Worm (Caenorhabditis elegans) whole organism, young adult: ENCODE measurements around the gene srp-8.

ENCODE experiments used
- B0035.1 ChIP-seq: sonication (generic microtip); optimal IDR thresholded peaks from 2 replicates; lab custom pipeline; 2016; ENCODE audit warnings: missing genetic modification characterization, mild to moderate bottlenecking, missing compliant biosample characterization, missing genotype, missing genetic modification reagents
- F33H1.4 ChIP-seq: fragments of 200-800 bp; sonication (Bioruptor generic); IDR thresholded peaks from 2 replicates; pipeline ENCODE4 v1.3.6; 2022; ENCODE audit warnings: missing genetic modification reagents, missing genetic modification characterization, missing compliant biosample characterization
- F37B4.10 ChIP-seq: fragments of 200-800 bp; sonication (Bioruptor generic); IDR thresholded peaks from 2 replicates; pipeline ENCODE4 v1.3.6; 2022; ENCODE audit warnings: missing genetic modification characterization, missing compliant biosample characterization
- F55B11.4 ChIP-seq: sonication (generic microtip); optimal IDR thresholded peaks from 2 replicates; lab custom pipeline; 2016; ENCODE audit warnings: missing compliant biosample characterization, missing genetic modification characterization, borderline replicate concordance; ENCODE audit not compliant: insufficient read depth
- T07F8.4 ChIP-seq: sonication (generic microtip); optimal IDR thresholded peaks from 2 replicates; lab custom pipeline; 2016; ENCODE audit warnings: mild to moderate bottlenecking, missing genetic modification characterization, moderate library complexity, missing compliant biosample characterization
- T26A5.8 ChIP-seq: sonication (generic microtip); optimal IDR thresholded peaks from 2 replicates; lab custom pipeline; 2016; ENCODE audit warnings: missing genetic modification characterization, missing compliant biosample characterization
- Y53F4B.3 ChIP-seq: fragments of 200-800 bp; sonication (Bioruptor generic); IDR thresholded peaks from 2 replicates; pipeline ENCODE4 v1.3.6; 2022; ENCODE audit warnings: missing genetic modification reagents, missing genetic modification characterization, missing compliant biosample characterization
- Y53G8AR.9 ChIP-seq: fragments of 200-800 bp; sonication (Bioruptor generic); conservative IDR thresholded peaks from 2 replicates; pipeline ENCODE4 v1.3.6; 2022; ENCODE audit warnings: missing genetic modification reagents, missing genetic modification characterization, missing compliant biosample characterization
- ZK185.1 ChIP-seq: sonication (generic microtip); optimal IDR thresholded peaks from 2 replicates; lab custom pipeline; 2016; ENCODE audit warnings: mild to moderate bottlenecking, missing genetic modification characterization, missing compliant biosample characterization; ENCODE audit not compliant: poor library complexity, severe bottlenecking
- aptf-2 ChIP-seq: fragments of 200-800 bp; sonication (Bioruptor generic); conservative IDR thresholded peaks from 2 replicates; pipeline ENCODE4 v1.3.6; 2022; ENCODE audit warnings: missing genetic modification reagents, missing genetic modification characterization, missing compliant biosample characterization
- attf-5 ChIP-seq: fragments of 200-800 bp; sonication (Bioruptor generic); optimal IDR thresholded peaks from 2 replicates; lab custom pipeline; 2018; ENCODE audit warnings: mild to moderate bottlenecking, missing genetic modification characterization, missing compliant biosample characterization
- ceh-58 ChIP-seq: fragments of 200-800 bp; sonication (Bioruptor generic); IDR thresholded peaks from 2 replicates; pipeline ENCODE4 v1.3.6; 2022; ENCODE audit warnings: missing genetic modification characterization, missing compliant biosample characterization
- dox-1 ChIP-seq: fragments of 200-800 bp; sonication (Bioruptor generic); IDR thresholded peaks from 2 replicates; pipeline ENCODE4 v1.3.6; 2022; ENCODE audit warnings: missing genetic modification reagents, missing genetic modification characterization, missing compliant biosample characterization
- efl-1 ChIP-seq: fragments of 150-350 bp; optimal IDR thresholded peaks from 2 replicates; lab custom pipeline; 2014; ENCODE audit warnings: missing biosample characterization, missing genetic modification reagents, missing genetic modification characterization
- egl-18 ChIP-seq: fragments of 200-800 bp; sonication (Bioruptor generic); IDR thresholded peaks from 2 replicates; pipeline ENCODE4 v1.3.6; 2022; ENCODE audit warnings: missing genetic modification reagents, missing genetic modification characterization, missing compliant biosample characterization
- egrh-3 ChIP-seq: fragments of 200-800 bp; sonication (Bioruptor generic); IDR thresholded peaks from 2 replicates; pipeline ENCODE4 v1.3.6; 2022; ENCODE audit warnings: missing genetic modification reagents, missing genetic modification characterization, missing compliant biosample characterization
- ets-4 ChIP-seq: fragments of 200-800 bp; sonication (Bioruptor generic); optimal IDR thresholded peaks from 2 replicates; lab custom pipeline; 2018; ENCODE audit warnings: mild to moderate bottlenecking, missing genetic modification characterization, missing compliant biosample characterization
- hlh-26 ChIP-seq: fragments of 200-800 bp; sonication (Bioruptor generic); conservative IDR thresholded peaks from 2 replicates; pipeline ENCODE4 v1.3.6; 2022; ENCODE audit warnings: missing genetic modification reagents, missing genetic modification characterization, missing compliant biosample characterization
- hmg-20 ChIP-seq: fragments of 200-800 bp; sonication (Bioruptor generic); IDR thresholded peaks from 2 replicates; pipeline ENCODE4 v1.3.6; 2022; ENCODE audit warnings: missing genetic modification reagents, missing genetic modification characterization, missing compliant biosample characterization
- hsf-1 ChIP-seq: fragments of 200-800 bp; sonication (Bioruptor generic); IDR thresholded peaks from 2 replicates; pipeline ENCODE4 v1.3.6; 2022; ENCODE audit warnings: missing genetic modification reagents, missing genetic modification characterization, missing compliant biosample characterization
- let-526 ChIP-seq: fragments of 200-800 bp; sonication (Bioruptor generic); IDR thresholded peaks from 2 replicates; pipeline ENCODE4 v1.3.6; 2022; ENCODE audit warnings: missing genetic modification reagents, missing genetic modification characterization, missing compliant biosample characterization
- lsl-1 ChIP-seq: fragments of 200-800 bp; sonication (Bioruptor generic); optimal IDR thresholded peaks from 2 replicates; lab custom pipeline; 2018; ENCODE audit warnings: mild to moderate bottlenecking, missing genetic modification characterization, moderate library complexity, missing compliant biosample characterization
- lsy-27 ChIP-seq: sonication (generic microtip); optimal IDR thresholded peaks from 2 replicates; lab custom pipeline; 2017; ENCODE audit warnings: missing genetic modification characterization, mild to moderate bottlenecking, missing compliant biosample characterization, antibody characterized with exemption, missing genotype, borderline replicate concordance; ENCODE audit not compliant: insufficient read depth
- madf-10 ChIP-seq: sonication (generic microtip); optimal IDR thresholded peaks from 2 replicates; lab custom pipeline; 2016; ENCODE audit warnings: mild to moderate bottlenecking, missing genetic modification characterization, missing compliant biosample characterization
- madf-6 ChIP-seq: fragments of 200-800 bp; sonication (Bioruptor generic); IDR thresholded peaks from 2 replicates; pipeline ENCODE4 v1.3.6; 2022; ENCODE audit warnings: missing genetic modification reagents, missing genetic modification characterization, missing compliant biosample characterization
- mcd-1 ChIP-seq: fragments of 200-800 bp; sonication (Bioruptor generic); IDR thresholded peaks from 2 replicates; pipeline ENCODE4 v1.3.6; 2022; ENCODE audit warnings: missing genetic modification reagents, missing genetic modification characterization, missing compliant biosample characterization
- mel-28 ChIP-seq: sonication (generic microtip); optimal IDR thresholded peaks from 2 replicates; lab custom pipeline; 2016; ENCODE audit warnings: borderline replicate concordance, mild to moderate bottlenecking, missing genetic modification characterization, missing compliant biosample characterization
- nfyb-1 ChIP-seq: fragments of 200-800 bp; sonication (Bioruptor generic); IDR thresholded peaks from 2 replicates; pipeline ENCODE4 v1.3.6; 2022; ENCODE audit warnings: missing genetic modification reagents, missing genetic modification characterization, missing compliant biosample characterization
- nhr-120 ChIP-seq: fragments of 200-800 bp; sonication (Bioruptor generic); IDR thresholded peaks from 2 replicates; pipeline ENCODE4 v1.3.6; 2022; ENCODE audit warnings: missing genetic modification characterization, missing compliant biosample characterization
- nhr-27 ChIP-seq: fragments of 200-800 bp; sonication (Bioruptor generic); optimal IDR thresholded peaks from 2 replicates; lab custom pipeline; 2018; ENCODE audit warnings: mild to moderate bottlenecking, missing genetic modification characterization, moderate library complexity, missing compliant biosample characterization
- nhr-80 ChIP-seq: sonication (generic microtip); optimal IDR thresholded peaks from 2 replicates; lab custom pipeline; 2016; ENCODE audit warnings: missing genetic modification characterization, missing compliant biosample characterization
- pbrm-1 ChIP-seq: fragments of 200-800 bp; sonication (Bioruptor generic); IDR thresholded peaks from 2 replicates; pipeline ENCODE4 v1.3.6; 2022; ENCODE audit warnings: missing genetic modification reagents, missing genetic modification characterization, missing compliant biosample characterization
- pha-4 ChIP-seq: fragments of 150-350 bp; sonication (generic microtip); optimal IDR thresholded peaks from 2 replicates; lab custom pipeline; 2014; ENCODE audit warnings: missing biosample characterization, missing genetic modification reagents, missing genetic modification characterization
- repo-1 ChIP-seq: sonication (generic microtip); optimal IDR thresholded peaks from 2 replicates; lab custom pipeline; 2017; ENCODE audit warnings: mild to moderate bottlenecking, missing genetic modification characterization, missing compliant biosample characterization
- snpc-3.4 ChIP-seq: sonication (generic microtip); optimal IDR thresholded peaks from 2 replicates; lab custom pipeline; 2017; ENCODE audit warnings: missing genetic modification characterization, mild to moderate bottlenecking, missing compliant biosample characterization, antibody characterized with exemption, moderate library complexity, missing genotype, missing genetic modification reagents
- somi-1 ChIP-seq: fragments of 200-800 bp; sonication (Bioruptor generic); optimal IDR thresholded peaks from 2 replicates; lab custom pipeline; 2018; ENCODE audit warnings: mild to moderate bottlenecking, missing genetic modification characterization, missing compliant biosample characterization
- tbp1 ChIP-seq: fragments of 200-800 bp; sonication (Bioruptor generic); optimal IDR thresholded peaks from 2 replicates; lab custom pipeline; 2018; ENCODE audit warnings: mild to moderate bottlenecking, missing genetic modification characterization, missing compliant biosample characterization
- tbx-9 ChIP-seq: sonication (generic microtip); optimal IDR thresholded peaks from 2 replicates; lab custom pipeline; 2016; ENCODE audit warnings: borderline replicate concordance, missing genetic modification characterization, inconsistent platforms, missing compliant biosample characterization
- unc-130 ChIP-seq: sonication (generic microtip); optimal IDR thresholded peaks from 2 replicates; lab custom pipeline; 2016; ENCODE audit warnings: missing genetic modification reagents, missing genetic modification characterization, missing compliant biosample characterization
- ztf-22 ChIP-seq: fragments of 200-800 bp; sonication (Bioruptor generic); optimal IDR thresholded peaks from 2 replicates; lab custom pipeline; 2018; ENCODE audit warnings: mild to moderate bottlenecking, missing genetic modification characterization, moderate library complexity, missing compliant biosample characterization
- ztf-6 ChIP-seq: fragments of 200-800 bp; sonication (Bioruptor generic); IDR thresholded peaks from 2 replicates; pipeline ENCODE4 v1.3.6; 2022; ENCODE audit warnings: missing genetic modification reagents, missing genetic modification characterization, missing compliant biosample characterization

Gene srp-8

DNA sequence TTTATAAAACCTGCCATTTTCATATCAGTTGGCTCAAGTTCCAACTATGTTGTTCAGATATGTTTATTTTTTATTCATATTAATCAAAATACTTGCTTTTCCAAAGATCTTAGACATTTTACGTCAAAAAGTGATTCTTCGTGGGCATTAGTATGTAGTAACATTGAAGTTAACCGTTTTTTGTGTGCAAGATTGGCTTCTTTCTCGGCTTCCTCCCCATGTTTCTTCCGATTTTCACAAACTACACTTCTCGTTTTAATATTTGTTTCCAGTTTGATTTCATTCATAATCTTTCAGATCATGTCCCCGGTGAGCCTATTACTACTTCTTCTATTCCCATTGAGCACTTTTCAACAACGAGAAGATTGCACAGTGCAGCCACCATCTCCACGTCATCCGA is 26.0 kb upstream of the srp-8 start, which contains the start of gene sul-2:
Gene sul-2 (plus strand): TSS at position 301 of the 400 bp plus-strand sequence.
- no peak for TF ChIP-seq lsy-27
- TF ChIP-seq ztf-22 (GFP tag; lab: Kevin White, UChicago) = no peak
- no peak for TF ChIP-seq Y53F4B.3 (GFP tag; lab: Robert Waterston, UW)
- TF ChIP-seq B0035.1 (tag; lab: Kevin White, UChicago) = no peak
- no peak for TF ChIP-seq tbp1 (GFP tag; lab: Kevin White, UChicago)
- no peak for TF ChIP-seq F55B11.4 (tag; lab: Kevin White, UChicago)
- TF ChIP-seq madf-10 (tag; lab: Kevin White, UChicago) = no peak
- TF ChIP-seq nhr-27 (tag; lab: Kevin White, UChicago) = no peak
- TF ChIP-seq madf-6 (GFP tag; lab: Robert Waterston, UW) = no peak
- TF ChIP-seq lsl-1 = no peak
- TF ChIP-seq F33H1.4 = no peak
- TF ChIP-seq egl-18 (GFP tag; lab: Robert Waterston, UW) = no peak
- no peak for TF ChIP-seq dox-1 (GFP tag; lab: Robert Waterston, UW)
- no peak for TF ChIP-seq repo-1 (tag; lab: Kevin White, UChicago)
- no peak for TF ChIP-seq T26A5.8 (tag; lab: Kevin White, UChicago)
- no peak for TF ChIP-seq unc-130
- TF ChIP-seq snpc-3.4 (tag; lab: Kevin White, UChicago) = no peak
- no peak for TF ChIP-seq ceh-58
- TF ChIP-seq pbrm-1 = no peak
- TF ChIP-seq nhr-80 = no peak

DNA sequence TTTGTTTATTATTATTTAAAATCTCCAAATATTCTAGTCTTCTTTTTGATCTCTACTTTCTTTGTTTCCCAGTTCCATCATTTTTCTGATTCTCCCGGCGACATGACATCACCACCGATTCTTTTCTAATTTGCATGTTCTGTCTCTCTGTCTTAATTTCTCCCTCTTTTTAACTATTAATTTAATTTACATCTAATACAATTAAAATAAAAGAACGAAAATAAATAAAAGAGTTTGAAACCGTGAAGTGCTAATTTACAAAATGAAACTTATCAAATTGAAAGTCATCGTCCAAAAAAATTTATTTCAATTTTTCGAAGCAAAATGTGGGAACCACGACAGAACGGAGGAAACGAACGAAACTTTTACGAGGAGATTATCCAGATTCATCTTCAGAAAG is 23.9 kb upstream of the srp-8 start, which contains the start of gene F20D6.6:
Gene F20D6.6 (plus strand): TSS at position 301 of the 400 bp plus-strand sequence.
- no peak for TF ChIP-seq nhr-27 (tag; lab: Kevin White, UChicago)
- no peak for TF ChIP-seq snpc-3.4 (tag; lab: Kevin White, UChicago)
- no peak for TF ChIP-seq efl-1 (GFP tag; lab: Kevin White, UChicago)
- TF ChIP-seq Y53G8AR.9 (GFP tag; lab: Robert Waterston, UW) = no peak
- no peak for TF ChIP-seq F37B4.10 (GFP tag; lab: Robert Waterston, UW)
- no peak for TF ChIP-seq egrh-3
- TF ChIP-seq T07F8.4 (tag; lab: Kevin White, UChicago) = no peak
- no peak for TF ChIP-seq ZK185.1 (tag; lab: Kevin White, UChicago)
- TF ChIP-seq pha-4 (tag; lab: Kevin White, UChicago) = no peak
- no peak for TF ChIP-seq somi-1 (GFP tag; lab: Kevin White, UChicago)
- no peak for TF ChIP-seq tbx-9 (tag; lab: Kevin White, UChicago)
- no peak for TF ChIP-seq lsy-27
- TF ChIP-seq let-526 (GFP tag; lab: Robert Waterston, UW) = no peak
- TF ChIP-seq nfyb-1 (GFP tag; lab: Robert Waterston, UW) = no peak
- no peak for TF ChIP-seq nhr-80

DNA sequence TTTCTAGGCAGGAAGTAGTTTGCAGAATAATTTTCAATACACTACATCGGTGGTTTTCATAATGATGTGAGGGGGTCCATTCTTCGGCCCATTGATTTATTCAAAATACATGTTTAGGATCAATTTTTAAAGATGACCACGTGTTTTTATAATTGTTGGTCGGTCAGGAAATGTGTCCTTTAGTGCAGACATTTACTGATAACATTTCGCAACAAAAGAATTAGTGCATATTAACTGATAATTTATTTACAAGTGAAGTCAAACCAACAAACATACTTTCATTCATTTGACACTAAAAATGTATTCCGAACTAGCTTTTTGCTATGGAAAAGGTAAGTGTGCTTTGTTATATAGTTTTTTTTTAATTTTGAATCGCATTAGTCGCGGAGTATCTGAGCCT is 21.8 kb upstream of the srp-8 start, which contains the start of gene F20D6.5:
Gene F20D6.5 (plus strand): TSS at position 259 of the 400 bp plus-strand sequence.
- TF ChIP-seq nhr-80 (peak; percentile 60), efl-1 (GFP tag; lab: Kevin White, UChicago) (no peak), hlh-26 (GFP tag; lab: Robert Waterston, UW) (no peak)

DNA sequence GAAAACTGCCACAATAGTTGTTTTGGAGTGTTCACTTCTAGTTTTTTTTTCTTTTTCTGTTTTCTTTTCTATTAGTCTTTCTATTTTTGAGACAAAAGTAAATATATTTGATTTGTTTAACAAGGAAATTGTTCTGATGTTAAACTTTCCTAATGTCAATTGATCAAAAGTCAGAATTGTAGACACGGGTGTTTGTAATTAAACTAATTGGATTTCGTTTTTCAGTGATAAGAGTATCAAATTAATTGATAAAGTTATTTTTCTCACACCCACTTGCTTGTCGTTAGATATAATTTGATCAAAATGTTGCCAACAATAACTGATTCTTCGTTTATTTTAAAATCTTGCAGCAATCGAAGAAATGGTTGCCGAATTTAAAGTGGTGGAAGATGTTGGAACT is 20.3 kb upstream of the srp-8 start:
- TF ChIP-seq Y53G8AR.9 (GFP tag; lab: Robert Waterston, UW) = no peak
- TF ChIP-seq hsf-1 (GFP tag; lab: Robert Waterston, UW) = no peak
- TF ChIP-seq T07F8.4 (tag; lab: Kevin White, UChicago) = no peak
- no peak for TF ChIP-seq mel-28
- no peak for TF ChIP-seq tbx-9 (tag; lab: Kevin White, UChicago)
- TF ChIP-seq egl-18 (GFP tag; lab: Robert Waterston, UW) = no peak
- TF ChIP-seq mcd-1 = no peak
- TF ChIP-seq aptf-2 (GFP tag; lab: Robert Waterston, UW) = no peak
- TF ChIP-seq attf-5 (GFP tag; lab: Kevin White, UChicago) = no peak
- no peak for TF ChIP-seq ets-4 (GFP tag; lab: Kevin White, UChicago)
- TF ChIP-seq nhr-120 (GFP tag; lab: Robert Waterston, UW) = no peak
- TF ChIP-seq ztf-6 (GFP tag; lab: Robert Waterston, UW) = no peak
- TF ChIP-seq hmg-20 (GFP tag; lab: Robert Waterston, UW) = no peak
